Worm (Caenorhabditis elegans): ENCODE measurements around the gene nas-11.

DNA sequence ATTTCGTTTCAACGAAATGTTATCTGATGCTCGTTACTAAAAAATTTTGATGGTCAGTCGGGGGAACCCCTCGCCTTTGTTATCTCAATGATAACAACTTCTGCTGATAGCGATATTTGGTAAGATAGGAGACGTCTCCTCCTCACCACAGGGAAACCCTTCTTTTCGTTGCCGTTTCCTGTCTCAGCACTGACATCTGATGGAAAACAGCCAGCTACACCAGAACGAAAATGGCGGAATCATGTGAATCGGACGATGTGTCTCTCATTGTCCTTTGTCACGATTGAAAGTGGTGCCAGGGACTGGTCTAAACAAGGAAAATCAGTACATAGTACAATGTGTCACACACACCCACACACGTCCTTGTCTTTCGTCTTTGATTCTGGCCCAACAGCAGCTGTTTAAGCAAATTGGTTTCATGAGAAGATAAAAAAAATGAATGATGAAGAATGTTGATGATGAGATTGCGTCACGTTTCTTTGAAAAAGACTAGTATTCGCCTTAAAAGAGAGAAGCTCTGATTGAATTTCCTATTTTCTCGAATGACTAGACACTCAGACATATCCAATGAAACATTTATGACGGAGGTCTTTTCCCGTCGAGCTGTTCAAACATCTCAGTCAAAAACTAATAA, 23.1 kb downstream of the nas-11 start:
- peak; percentile 80 to 84 for TF ChIP-seq mdl-1 (tag; optimal IDR thresholded peaks at IDR 0.05)
- TF ChIP-seq nhr-237 (tag; optimal IDR thresholded peaks at IDR 0.05): no peak
- no peak for TF ChIP-seq unc-62 (GFP tag; optimal IDR thresholded peaks at IDR 0.05)
- no peak for TF ChIP-seq snpc-4 (tag; optimal IDR thresholded peaks at IDR 0.05)
- TF ChIP-seq nhr-23 (tag; optimal IDR thresholded peaks at IDR 0.05): no peak
- TF ChIP-seq ztf-4 (tag; optimal IDR thresholded peaks at IDR 0.05): peak; percentile 19
- no peak for TF ChIP-seq nhr-11 (tag; optimal IDR thresholded peaks at IDR 0.05)
- no peak for TF ChIP-seq mab-5 (tag; optimal IDR thresholded peaks at IDR 0.05)
- no peak for TF ChIP-seq zag-1 (tag; optimal IDR thresholded peaks at IDR 0.05)
- TF ChIP-seq ceh-82 (tag; optimal IDR thresholded peaks at IDR 0.05): no peak
- no peak for TF ChIP-seq R02D3.7 (tag; optimal IDR thresholded peaks at IDR 0.05)
- peak; percentile 17 for TF ChIP-seq ama-1 (optimal IDR thresholded peaks at IDR 0.05)

Data from whole organism, L2 larva.